ENCODE assay signal across 4 worm cellular contexts in the genomic region with DNA sequence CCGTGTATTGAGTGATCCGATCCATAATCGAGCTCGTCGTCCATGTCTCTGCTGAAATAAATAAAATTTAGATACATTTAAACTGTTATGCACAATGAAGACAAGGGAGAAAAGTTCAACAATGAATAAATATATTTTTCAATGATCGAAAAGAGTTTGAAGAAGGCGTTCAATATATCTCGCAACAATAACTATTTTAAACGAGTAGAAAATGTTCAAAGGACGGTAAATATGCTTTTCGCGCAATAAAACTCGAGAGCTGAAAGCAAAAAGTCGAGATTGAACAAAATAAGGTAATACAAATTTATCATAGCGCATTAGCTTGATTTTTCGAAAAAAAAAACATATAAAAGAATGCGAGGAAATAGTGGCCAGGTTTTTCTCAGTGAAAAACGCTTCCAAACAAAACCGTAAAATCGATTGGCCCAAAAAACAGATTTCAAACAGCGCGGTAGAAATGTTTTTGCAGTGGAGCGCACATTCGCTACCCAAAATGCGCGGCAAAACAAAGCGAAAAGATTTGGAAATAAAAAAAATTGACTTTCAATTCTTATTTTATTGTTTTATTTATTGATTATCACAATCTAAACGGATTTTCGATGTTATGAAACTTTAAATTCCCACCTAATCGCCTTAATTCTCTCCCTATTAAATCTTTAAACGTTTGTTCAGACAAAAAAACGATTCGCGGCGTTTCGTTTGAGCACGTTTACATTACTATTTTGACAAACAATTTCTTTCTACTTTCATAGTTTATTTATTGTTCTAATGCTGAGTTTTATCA.
TF ChIP-seq lines count a peak whose summit lies in the region.

A gene (minus strand): TSS at position 51 of the 784 bp plus-strand sequence.
A gene (plus strand): TSS at position 734 of the 784 bp plus-strand sequence.

TF ChIP-seq in whole organism, L1 larva, 84 proteins besides CTCF, POLR2A, EP300 and RAD21 (continued from another document and continues in another):
- TF ChIP-seq nhr-85 (tag; lab: Kevin White, UChicago) (peak; percentile 81), efl-1 (optimal IDR thresholded peaks at IDR 0.05; lab: Kevin White, UChicago) (peak; percentile 89 to 95), efl-1 (GFP tag; optimal IDR thresholded peaks at IDR 0.05 in 1 of 2; lab: Kevin White, UChicago) (peak; percentile 94 to 99), ceh-82 (tag; optimal IDR thresholded peaks at IDR 0.05; lab: Kevin White, UChicago) (peak in 1 of 3 experiments; percentile 63), sox-4 (tag; optimal IDR thresholded peaks at IDR 0.05; lab: Kevin White, UChicago) (no peak), snpc-4 (tag; optimal IDR thresholded peaks at IDR 0.05; lab: Kevin White, UChicago) (peak; percentile 19), elt-3 (tag; optimal IDR thresholded peaks at IDR 0.05; lab: Kevin White, UChicago) (peak in 2 of 6 experiments; percentile 50 to 62), lsy-2 (tag; optimal IDR thresholded peaks at IDR 0.05; lab: Kevin White, UChicago) (peak; percentile 63 to 84), dpl-1 (GFP tag; optimal IDR thresholded peaks at IDR 0.05; lab: Kevin White, UChicago) (peak; percentile 92 to 96 (median 94)), lin-35 (GFP tag; optimal IDR thresholded peaks at IDR 0.05; lab: Kevin White, UChicago) (peak; percentile 93 to 96), nhr-84 (tag; optimal IDR thresholded peaks at IDR 0.05; lab: Kevin White, UChicago) (no peak), dsc-1 (tag; optimal IDR thresholded peaks at IDR 0.05; lab: Kevin White, UChicago) (peak; percentile 28), mdl-1 (tag; optimal IDR thresholded peaks at IDR 0.05; lab: Kevin White, UChicago) (no peak), ceh-90 (tag; optimal IDR thresholded peaks at IDR 0.05; lab: Kevin White, UChicago) (no peak), fkh-8 (tag; optimal IDR thresholded peaks at IDR 0.05; lab: Kevin White, UChicago) (peak; percentile 42), blmp-1 (tag; optimal IDR thresholded peaks at IDR 0.05; lab: Kevin White, UChicago) (peak; percentile 60), nhr-77 (tag; optimal IDR thresholded peaks at IDR 0.05; lab: Kevin White, UChicago) (peak; percentile 51), C16A3.4 (tag; optimal IDR thresholded peaks at IDR 0.05; lab: Kevin White, UChicago) (peak; percentile 63), skn-1 (tag; optimal IDR thresholded peaks at IDR 0.05; lab: Kevin White, UChicago) (peak; percentile 58), F16B12.6 (tag; optimal IDR thresholded peaks at IDR 0.05; lab: Kevin White, UChicago) (peak; percentile 11), nhr-28 (tag; optimal IDR thresholded peaks at IDR 0.05; lab: Kevin White, UChicago) (no peak), isw-1 (GFP tag; IDR thresholded peaks at IDR 0.05; lab: Robert Waterston, UW) (peak; percentile 48), fkh-4 (tag; optimal IDR thresholded peaks at IDR 0.05; lab: Kevin White, UChicago; ENCODE audit: borderline replicate concordance) (no peak), snu-23 (GFP tag; optimal IDR thresholded peaks at IDR 0.05; lab: Kevin White, UChicago) (peak; percentile 76), nhr-237 (tag; optimal IDR thresholded peaks at IDR 0.05; lab: Kevin White, UChicago) (no peak), pax-3 (tag; optimal IDR thresholded peaks at IDR 0.05; lab: Kevin White, UChicago) (peak; percentile 55), nhr-90 (tag; optimal IDR thresholded peaks at IDR 0.05; lab: Kevin White, UChicago; ENCODE audit: poor library complexity) (peak; percentile 27), unc-86 (tag; optimal IDR thresholded peaks at IDR 0.05; lab: Kevin White, UChicago) (peak; percentile 48), irx-1 (tag; optimal IDR thresholded peaks at IDR 0.05; lab: Kevin White, UChicago) (peak; percentile 34), tbx-2 (tag; optimal IDR thresholded peaks at IDR 0.05; lab: Kevin White, UChicago) (peak; percentile 66)

TF ChIP-seq in whole organism, L2 larva, 48 proteins besides CTCF, POLR2A, EP300 and RAD21 (continued from another document):
- TF ChIP-seq unc-55 (GFP tag; optimal IDR thresholded peaks at IDR 0.05; lab: Kevin White, UChicago), result peak; percentile 79
- no peak for TF ChIP-seq elt-3 (tag; optimal IDR thresholded peaks at IDR 0.05; lab: Kevin White, UChicago)
- peak; percentile 48 for TF ChIP-seq nhr-129 (tag; optimal IDR thresholded peaks at IDR 0.05; lab: Kevin White, UChicago)
- no peak for TF ChIP-seq ZK546.5 (tag; optimal IDR thresholded peaks at IDR 0.05; lab: Kevin White, UChicago)
- TF ChIP-seq fos-1 (tag; optimal IDR thresholded peaks at IDR 0.05; lab: Kevin White, UChicago), result no peak
- TF ChIP-seq C34F6.9 (tag; optimal IDR thresholded peaks at IDR 0.05; lab: Kevin White, UChicago), result peak; percentile 67
- TF ChIP-seq nhr-11 (tag; optimal IDR thresholded peaks at IDR 0.05; lab: Kevin White, UChicago), result no peak

TF ChIP-seq in whole organism, L3 larva, 47 proteins besides CTCF, POLR2A, EP300 and RAD21 (continued from another document):
- TF ChIP-seq lin-39 (tag; optimal IDR thresholded peaks at IDR 0.05; lab: Kevin White, UChicago), result no peak
- no peak for TF ChIP-seq R02D3.7 (tag; optimal IDR thresholded peaks at IDR 0.05; lab: Kevin White, UChicago)
- TF ChIP-seq pqm-1 (tag; optimal IDR thresholded peaks at IDR 0.05; lab: Kevin White, UChicago), result no peak
- TF ChIP-seq elt-3 (tag; optimal IDR thresholded peaks at IDR 0.05; lab: Kevin White, UChicago), result no peak
- TF ChIP-seq mml-1 (tag; optimal IDR thresholded peaks at IDR 0.05; lab: Kevin White, UChicago), result no peak
- no peak for TF ChIP-seq nhr-28 (tag; optimal IDR thresholded peaks at IDR 0.05; lab: Kevin White, UChicago)
- TF ChIP-seq nhr-77 (tag; optimal IDR thresholded peaks at IDR 0.05; lab: Kevin White, UChicago), result no peak
- peak; percentile 68 for TF ChIP-seq ceh-28 (tag; optimal IDR thresholded peaks at IDR 0.05; lab: Kevin White, UChicago)
- TF ChIP-seq lin-15B (tag; optimal IDR thresholded peaks at IDR 0.05; lab: Kevin White, UChicago), result peak; percentile 87
- TF ChIP-seq pha-4 (tag; optimal IDR thresholded peaks at IDR 0.05; lab: Kevin White, UChicago), result peak; percentile 64
- peak; percentile 65 for TF ChIP-seq egl-5 (tag; optimal IDR thresholded peaks at IDR 0.05; lab: Kevin White, UChicago)
- TF ChIP-seq fkh-10 (GFP tag; optimal IDR thresholded peaks at IDR 0.05; lab: Kevin White, UChicago), result no peak
- TF ChIP-seq nhr-25 (tag; optimal IDR thresholded peaks at IDR 0.05; lab: Kevin White, UChicago), result peak; percentile 36
- no peak for TF ChIP-seq unc-39 (tag; optimal IDR thresholded peaks at IDR 0.05; lab: Kevin White, UChicago)
- no peak for TF ChIP-seq eor-1 (tag; optimal IDR thresholded peaks at IDR 0.05; lab: Kevin White, UChicago)
- TF ChIP-seq ztf-11 (tag; optimal IDR thresholded peaks at IDR 0.05; lab: Kevin White, UChicago), result no peak
- peak; percentile 82 for TF ChIP-seq nfya-1 (tag; optimal IDR thresholded peaks at IDR 0.05; lab: Kevin White, UChicago; ENCODE audit: insufficient read depth)
- no peak for TF ChIP-seq fkh-2 (tag; optimal IDR thresholded peaks at IDR 0.05; lab: Kevin White, UChicago)

TF ChIP-seq in whole organism, L4 larva, 104 proteins besides CTCF, POLR2A, EP300 and RAD21 (continued from another document):
- TF ChIP-seq ces-1 (GFP tag; optimal IDR thresholded peaks at IDR 0.05; lab: Kevin White, UChicago) (no peak), nhr-237 (tag; optimal IDR thresholded peaks at IDR 0.05; lab: Kevin White, UChicago) (no peak), hlh-11 (tag; optimal IDR thresholded peaks at IDR 0.05; lab: Kevin White, UChicago) (no peak), madf-5 (GFP tag; IDR thresholded peaks at IDR 0.05; lab: Robert Waterston, UW) (no peak), nhr-6 (tag; optimal IDR thresholded peaks at IDR 0.05; lab: Kevin White, UChicago) (peak; percentile 88), nhr-102 (tag; optimal IDR thresholded peaks at IDR 0.05; lab: Kevin White, UChicago) (no peak), ama-1 (optimal IDR thresholded peaks at IDR 0.05; lab: Kevin White, UChicago) (no peak), jun-1 (tag; optimal IDR thresholded peaks at IDR 0.05; lab: Kevin White, UChicago) (no peak), cey-2 (tag; optimal IDR thresholded peaks at IDR 0.05; lab: Kevin White, UChicago; ENCODE audit: borderline replicate concordance, insufficient read depth) (no peak), mes-2 (tag; optimal IDR thresholded peaks at IDR 0.05; lab: Kevin White, UChicago; ENCODE audit: poor library complexity, severe bottlenecking) (peak; percentile 51), nhr-11 (tag; optimal IDR thresholded peaks at IDR 0.05; lab: Kevin White, UChicago) (peak; percentile 16), Y5F2A.4 (GFP tag; optimal IDR thresholded peaks at IDR 0.05; lab: Kevin White, UChicago) (no peak), zip-2 (tag; optimal IDR thresholded peaks at IDR 0.05; lab: Kevin White, UChicago) (no peak), T20F7.1 (GFP tag; optimal IDR thresholded peaks at IDR 0.05; lab: Kevin White, UChicago) (peak; percentile 60), F37D6.2 (tag; optimal IDR thresholded peaks at IDR 0.05; lab: Kevin White, UChicago) (no peak), daf-16 (GFP tag; optimal IDR thresholded peaks at IDR 0.05; lab: Kevin White, UChicago) (no peak), daf-16 (tag; optimal IDR thresholded peaks at IDR 0.05; lab: Kevin White, UChicago) (peak; percentile 17), fos-1 (tag; optimal IDR thresholded peaks at IDR 0.05; lab: Kevin White, UChicago) (no peak), nhr-41 (GFP tag; IDR thresholded peaks at IDR 0.05; lab: Robert Waterston, UW) (no peak), snpc-4 (tag; optimal IDR thresholded peaks at IDR 0.05; lab: Kevin White, UChicago) (no peak), mdt-29 (GFP tag; IDR thresholded peaks at IDR 0.05; lab: Robert Waterston, UW) (no peak), saeg-2 (GFP tag; IDR thresholded peaks at IDR 0.05; lab: Robert Waterston, UW) (no peak), lin-29 (GFP tag; IDR thresholded peaks at IDR 0.05; lab: Robert Waterston, UW) (no peak)
TF ChIP-seq in whole organism, L4 larva: peak in this region for 10.
